Fruit fly (Drosophila melanogaster): ENCODE measurements around the gene CG14618.
A peak's percentile ranks its signal among the peaks of the same experiment; 100 is the strongest.

CG14618 gene

dm6 chrX:22479207-22479820 is 5.8 kb downstream of the CG14618 start (continued):
- peak; percentile 42 for TF ChIP-seq CG8319 (GFP tag; optimal IDR thresholded peaks at IDR 0.05)
- peak; percentile 43 for TF ChIP-seq Ets96B (tag; optimal IDR thresholded peaks at IDR 0.05)
- peak; percentile 35 for TF ChIP-seq Sox15 (GFP tag; optimal IDR thresholded peaks at IDR 0.05)
- peak; percentile 28 for TF ChIP-seq spab (GFP tag; optimal IDR thresholded peaks at IDR 0.05)
- peak; percentile 35 for TF ChIP-seq Lpt (GFP tag; optimal IDR thresholded peaks at IDR 0.05)
- TF ChIP-seq CG15336 (GFP tag; IDR thresholded peaks at IDR 0.05), result peak; percentile 72
- peak; percentile 70 for TF ChIP-seq cyc (GFP tag; optimal IDR thresholded peaks at IDR 0.05)
- no peak for TF ChIP-seq fkh (GFP tag; optimal IDR thresholded peaks at IDR 0.05)
- no peak for TF ChIP-seq CG16779 (tag; optimal IDR thresholded peaks at IDR 0.05)

dm6 chrX:22480612-22481011 is 7.1 kb downstream of the CG14618 start:
- TF ChIP-seq svp (GFP tag), result peak; percentile 57
- TF ChIP-seq CG11902 (GFP tag; optimal IDR thresholded peaks at IDR 0.05), result no peak
- TF ChIP-seq Eip78C (GFP tag), result peak; percentile 13
- TF ChIP-seq eg (GFP tag; IDR thresholded peaks at IDR 0.05), result 0 out of 3 replicates have a peak, but pooled peaks have one; percentile 6
- no peak for TF ChIP-seq Eip75B (GFP tag; optimal IDR thresholded peaks at IDR 0.05)

DNA sequence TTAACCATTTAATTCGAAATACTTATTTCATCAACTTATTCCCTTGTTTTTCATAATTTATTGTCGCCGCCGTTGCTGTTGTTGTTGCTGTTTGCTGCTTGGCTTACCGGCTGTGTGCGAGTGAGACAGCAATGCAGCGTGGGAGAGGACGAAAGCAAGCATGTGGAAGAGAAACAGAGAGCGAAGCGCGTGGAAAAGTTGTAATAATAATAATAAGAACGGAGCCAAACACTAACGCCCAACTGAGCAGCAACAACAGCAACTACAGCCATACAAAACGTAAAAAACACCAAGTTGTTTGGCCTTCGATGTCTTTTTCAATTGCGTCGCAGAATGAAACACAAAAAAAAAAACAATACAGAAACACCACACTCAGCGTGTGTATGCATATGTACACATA is 7.6 kb downstream of the CG14618 start:
- TF ChIP-seq ss (GFP tag; optimal IDR thresholded peaks at IDR 0.05) (peak in 1 of 2 experiments; percentile 15), fkh (GFP tag; optimal IDR thresholded peaks at IDR 0.05) (peak; percentile 9), CG6163 (GFP tag; IDR thresholded peaks at IDR 0.05) (peak; percentile 45; the same call in 2 of the 3 replicates), CG32006 (GFP tag; optimal IDR thresholded peaks at IDR 0.05) (peak; percentile 9), CG6276 (GFP tag; optimal IDR thresholded peaks at IDR 0.05) (peak; percentile 23), Blimp-1 (GFP tag; optimal IDR thresholded peaks at IDR 0.05) (no peak), CG6808 (GFP tag; optimal IDR thresholded peaks at IDR 0.05) (peak; percentile 51), Met (GFP tag; optimal IDR thresholded peaks at IDR 0.05) (no peak), eg (GFP tag; IDR thresholded peaks at IDR 0.05) (peak; percentile 52; the same call in 1 of the 3 replicates)

dm6 chrX:22481860-22482544 is 8.5 kb downstream of the CG14618 start, which contains the start of the genes Cp110 and CG12576:
TSS of gene Cp110 (plus strand) at chrX:22482082.
TSS of gene CG12576 (minus strand) at chrX:22482357.
- no peak for TF ChIP-seq pdm3 (GFP tag; optimal IDR thresholded peaks at IDR 0.05)
- peak; percentile 19 for TF ChIP-seq CG10631 (GFP tag; optimal IDR thresholded peaks at IDR 0.05)
- peak; percentile 25 for TF ChIP-seq Eip78C (GFP tag)

DNA sequence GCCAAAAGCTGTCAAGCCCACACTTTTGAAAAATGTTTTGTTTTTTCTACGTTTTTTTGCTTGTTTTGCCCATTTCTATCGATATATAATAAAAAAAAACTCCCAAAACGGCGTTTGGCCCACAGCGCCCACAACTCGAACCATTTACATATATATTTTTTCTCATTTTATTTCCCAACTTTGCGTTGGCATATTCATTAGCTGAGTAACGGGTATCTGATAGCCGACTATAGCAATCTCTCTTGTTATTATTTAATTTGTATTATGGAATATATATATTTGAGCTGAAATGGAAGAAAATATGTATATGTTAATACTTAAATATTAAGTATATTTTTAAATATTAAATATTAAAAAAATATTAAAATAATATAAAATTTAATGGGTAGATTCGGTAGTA is 13.0 kb downstream of the CG14618 start:
- TF ChIP-seq Eip78C (GFP tag) (peak; percentile 15), CG34406 (GFP tag; optimal IDR thresholded peaks at IDR 0.05) (no peak)

DNA sequence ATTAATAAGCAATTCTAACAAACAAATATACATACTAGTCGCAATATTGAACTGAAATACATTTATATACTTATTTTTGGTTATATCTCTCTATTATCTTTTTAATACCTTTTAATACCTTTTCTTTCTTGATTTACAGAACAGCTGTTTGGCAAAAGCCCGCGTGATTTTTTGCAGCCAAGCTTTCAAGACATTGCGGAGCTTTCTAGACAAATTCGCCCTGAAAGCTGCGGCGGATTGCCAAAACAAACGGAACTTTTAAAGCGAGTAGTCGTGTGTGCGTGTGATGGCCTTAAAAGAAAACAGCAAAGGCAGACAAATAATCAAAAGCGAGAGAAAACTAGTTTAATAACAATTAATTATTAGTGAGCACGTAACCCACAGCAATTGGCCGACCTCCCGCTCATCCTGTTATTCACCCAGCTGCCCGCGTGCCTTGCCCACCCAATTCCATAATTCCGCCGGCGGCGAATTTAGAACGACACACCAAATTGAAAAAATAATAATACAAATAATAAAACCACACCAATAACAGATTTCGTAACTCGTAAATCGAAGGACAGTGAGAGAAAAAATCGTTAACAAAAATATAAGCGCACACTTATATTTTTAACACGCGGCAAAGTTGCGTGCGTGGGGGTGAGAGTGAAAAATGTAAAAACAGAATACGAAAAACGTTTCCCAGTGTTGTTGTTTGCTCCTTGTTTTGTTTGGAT is 13.6 kb downstream of the CG14618 start:
- TF ChIP-seq achi (GFP tag; optimal IDR thresholded peaks at IDR 0.05) (no peak), CG8119 (GFP tag; IDR thresholded peaks at IDR 0.05) (0 out of 3 replicates have a peak, but pooled peaks have one; percentile 10), OdsH (GFP tag; optimal IDR thresholded peaks at IDR 0.05) (no peak), ss (GFP tag; optimal IDR thresholded peaks at IDR 0.05) (peak in 1 of 2 experiments; percentile 31), vri (GFP tag; optimal IDR thresholded peaks at IDR 0.05) (peak; percentile 61), Hr39 (GFP tag; optimal IDR thresholded peaks at IDR 0.05) (no peak), lz (GFP tag; optimal IDR thresholded peaks at IDR 0.05) (no peak), CG6163 (GFP tag; IDR thresholded peaks at IDR 0.05) (0 out of 3 replicates have a peak, but pooled peaks have one; percentile 20), Blimp-1 (GFP tag; optimal IDR thresholded peaks at IDR 0.05) (no peak)

Measured in whole organism, prepupa.